Fruit fly (Drosophila melanogaster) whole organism, embryonic: ENCODE results near the gene mib1.

Source experiments
- Adf1 ChIP-seq: fragments of 200-800 bp; sonication (Bioruptor generic); IDR thresholded peaks from 2 replicates; pipeline ENCODE4 v1.3.6; 2022; ENCODE audit warnings: missing biosample characterization, missing genetic modification characterization
- Awh ChIP-seq: fragments of 200-800 bp; sonication (Bioruptor generic); IDR thresholded peaks from 2 replicates; pipeline ENCODE4, ENCODE4 v1.3.6; 2022; ENCODE audit warnings: missing biosample characterization, missing genetic modification characterization
- Blimp-1 ChIP-seq: fragments of 200-800 bp; sonication (Bioruptor generic); optimal IDR thresholded peaks from 3 replicates; lab custom pipeline; 2018; ENCODE audit warnings: missing biosample characterization, missing genetic modification characterization, mild to moderate bottlenecking, moderate library complexity, missing genetic modification reagents
- Bteb2 ChIP-seq: fragments of 200-800 bp; sonication (Bioruptor generic); optimal IDR thresholded peaks from 2 replicates; lab custom pipeline; 2016; ENCODE audit warnings: missing biosample characterization, missing genetic modification characterization
- CG12659 ChIP-seq: fragments of 200-800 bp; sonication (Bioruptor generic); optimal IDR thresholded peaks from 3 replicates; lab custom pipeline; 2017; ENCODE audit warnings: mild to moderate bottlenecking, missing biosample characterization, missing genetic modification reagents, missing genetic modification characterization
- CG13424 ChIP-seq: fragments of 200-800 bp; sonication (Bioruptor generic); optimal IDR thresholded peaks from 2 replicates; lab custom pipeline; 2019; ENCODE audit warnings: missing biosample characterization, mild to moderate bottlenecking, missing genetic modification characterization, moderate library complexity
- CG15011 ChIP-seq: fragments of 200-800 bp; sonication (Bioruptor generic); optimal IDR thresholded peaks from 3 replicates; lab custom pipeline; 2018; ENCODE audit warnings: missing biosample characterization, mild to moderate bottlenecking, missing genetic modification characterization
- CG1529 ChIP-seq: fragments of 200-800 bp; sonication (Bioruptor generic); optimal IDR thresholded peaks from 3 replicates; lab custom pipeline; 2018; ENCODE audit warnings: missing biosample characterization, missing genetic modification characterization
- CG15479 ChIP-seq: fragments of 200-800 bp; sonication (Bioruptor generic); optimal IDR thresholded peaks from 3 replicates; lab custom pipeline; 2019; ENCODE audit warnings: missing biosample characterization, mild to moderate bottlenecking, missing genetic modification characterization, moderate library complexity
- CG15696 ChIP-seq: fragments of 200-800 bp; sonication (Bioruptor generic); optimal IDR thresholded peaks from 2 replicates; lab custom pipeline; 2019; ENCODE audit warnings: missing biosample characterization, mild to moderate bottlenecking, missing genetic modification characterization, moderate library complexity
- CG1602 ChIP-seq: fragments of 200-800 bp; sonication (Bioruptor generic); optimal IDR thresholded peaks from 3 replicates; lab custom pipeline; 2016; ENCODE audit warnings: missing biosample characterization, missing genetic modification characterization
- CG17912 ChIP-seq: fragments of 200-800 bp; sonication (Bioruptor generic); optimal IDR thresholded peaks from 2 replicates; lab custom pipeline; 2018; ENCODE audit warnings: missing biosample characterization, mild to moderate bottlenecking, missing genetic modification characterization
- CG30020 ChIP-seq: fragments of 200-800 bp; optimal IDR thresholded peaks from 2 replicates; lab custom pipeline; 2019; ENCODE audit warnings: missing biosample characterization, mild to moderate bottlenecking, missing genetic modification characterization, moderate library complexity
- CG3281 ChIP-seq: fragments of 200-800 bp; sonication (Bioruptor generic); optimal IDR thresholded peaks from 3 replicates; lab custom pipeline; 2017; ENCODE audit warnings: missing biosample characterization, mild to moderate bottlenecking, missing genetic modification characterization
- CG33213 ChIP-seq: fragments of 200-800 bp; sonication (Bioruptor generic); optimal IDR thresholded peaks from 3 replicates; lab custom pipeline; 2016; ENCODE audit warnings: missing biosample characterization, missing genetic modification characterization
- CG42726 ChIP-seq: fragments of 200-800 bp; sonication (Bioruptor generic); IDR thresholded peaks from 2 replicates; pipeline ENCODE4 v1.3.6; 2022; ENCODE audit warnings: missing biosample characterization, missing genetic modification characterization; ENCODE audit not compliant: partially characterized antibody
- CG43689 ChIP-seq: fragments of 200-800 bp; sonication (Bioruptor generic); IDR thresholded peaks from 2 replicates; pipeline ENCODE4 v1.3.6; 2022; ENCODE audit warnings: missing biosample characterization, missing genetic modification characterization
- CG4424 ChIP-seq: fragments of 200-800 bp; sonication (Bioruptor generic); optimal IDR thresholded peaks from 3 replicates; lab custom pipeline; 2016; ENCODE audit warnings: missing biosample characterization, missing genetic modification characterization
- CG4617 ChIP-seq: fragments of 200-800 bp; sonication (Bioruptor generic); optimal IDR thresholded peaks from 3 replicates; lab custom pipeline; 2016; ENCODE audit warnings: missing biosample characterization, missing genetic modification characterization, borderline replicate concordance
- CG6272 ChIP-seq: fragments of 200-800 bp; sonication (Bioruptor generic); IDR thresholded peaks from 2 replicates; pipeline ENCODE4 v1.3.6; 2022; ENCODE audit warnings: missing biosample characterization, missing genetic modification characterization
- CG6689 ChIP-seq: fragments of 200-800 bp; sonication (Bioruptor generic); IDR thresholded peaks from 2 replicates; pipeline ENCODE4 v1.3.6; 2022; ENCODE audit warnings: missing biosample characterization, missing genetic modification characterization
- CG7928 ChIP-seq: fragments of 200-800 bp; sonication (Bioruptor generic); optimal IDR thresholded peaks from 2 replicates; lab custom pipeline; 2017; ENCODE audit warnings: missing biosample characterization, mild to moderate bottlenecking, missing genetic modification characterization
- CG8388 ChIP-seq: fragments of 200-800 bp; sonication (Bioruptor generic); optimal IDR thresholded peaks from 2 replicates; lab custom pipeline; 2019; ENCODE audit warnings: missing biosample characterization, mild to moderate bottlenecking, missing genetic modification characterization, moderate library complexity
- CG9215 ChIP-seq: fragments of 200-800 bp; sonication (Bioruptor generic); IDR thresholded peaks from 2 replicates; pipeline ENCODE4 v1.3.6; 2022; ENCODE audit warnings: missing biosample characterization, missing genetic modification characterization
- CkIIα-i1 ChIP-seq: fragments of 200-800 bp; sonication (Bioruptor generic); IDR thresholded peaks from 2 replicates; pipeline ENCODE4 v1.3.6; 2022; ENCODE audit warnings: missing biosample characterization, missing genetic modification characterization
- Fer1 ChIP-seq: fragments of 200-800 bp; sonication (Bioruptor generic); optimal IDR thresholded peaks from 2 replicates; lab custom pipeline; 2017; ENCODE audit warnings: missing biosample characterization, mild to moderate bottlenecking, missing genetic modification characterization
- Hr78 ChIP-seq, 2 experiments: fragments of 200-800 bp in 1 of 2; fragments of >200 bp in 1 of 2; sonication (Bioruptor generic) in 1 of 2; optimal IDR thresholded peaks; 2 replicates each; lab custom pipeline; 2017 to 2019; ENCODE audit warnings: missing biosample characterization in 2 of 2, missing genetic modification characterization in 2 of 2, mild to moderate bottlenecking in 1 of 2, moderate library complexity in 1 of 2
- Kr ChIP-seq: fragments of 200-800 bp; sonication (Bioruptor generic); optimal IDR thresholded peaks from 2 replicates; lab custom pipeline; 2017; ENCODE audit warnings: missing biosample characterization, mild to moderate bottlenecking, missing genetic modification characterization
- Mad ChIP-seq: fragments of 200-800 bp; sonication (Bioruptor generic); optimal IDR thresholded peaks from 2 replicates; lab custom pipeline; 2016; ENCODE audit warnings: missing biosample characterization, missing genetic modification characterization
- Med ChIP-seq: fragments of 200-800 bp; sonication (Bioruptor generic); peaks from one replicate; lab custom pipeline; 2016; ENCODE audit warnings: missing biosample characterization, missing genetic modification characterization, mild to moderate bottlenecking, inconsistent platforms, moderate library complexity
- Nf-YC ChIP-seq: fragments of 200-800 bp; optimal IDR thresholded peaks from 3 replicates; lab custom pipeline; 2019; ENCODE audit warnings: missing biosample characterization, mild to moderate bottlenecking, missing genetic modification characterization, moderate library complexity
- Ravus ChIP-seq: fragments of 200-800 bp; sonication (Bioruptor generic); IDR thresholded peaks from 2 replicates; pipeline ENCODE4 v1.3.6; 2022; ENCODE audit warnings: missing biosample characterization, missing genetic modification characterization
- Scr ChIP-seq: fragments of 200-800 bp; sonication (Bioruptor generic); IDR thresholded peaks from 2 replicates; pipeline ENCODE4 v1.3.6; 2022; ENCODE audit warnings: missing biosample characterization, missing genetic modification characterization; ENCODE audit not compliant: partially characterized antibody
- ash1 ChIP-seq: fragments of 200-800 bp; sonication (Bioruptor generic); optimal IDR thresholded peaks from 2 replicates; lab custom pipeline; 2018; ENCODE audit warnings: missing biosample characterization, mild to moderate bottlenecking, missing genetic modification characterization
- bab2 ChIP-seq: fragments of 200-800 bp; sonication (Bioruptor generic); optimal IDR thresholded peaks from 2 replicates; lab custom pipeline; 2016; ENCODE audit warnings: missing biosample characterization, missing genetic modification characterization
- disco-r ChIP-seq: fragments of 200-800 bp; sonication (Bioruptor generic); optimal IDR thresholded peaks from 2 replicates; lab custom pipeline; 2016; ENCODE audit warnings: missing biosample characterization, missing genetic modification characterization
- dysf ChIP-seq: fragments of 200-800 bp; sonication (Bioruptor generic); IDR thresholded peaks from 3 replicates; pipeline ENCODE4 v1.3.6; 2022; ENCODE audit warnings: missing biosample characterization, missing genetic modification characterization
- grau ChIP-seq: fragments of 200-800 bp; optimal IDR thresholded peaks from 3 replicates; lab custom pipeline; 2019; ENCODE audit warnings: missing biosample characterization, mild to moderate bottlenecking, missing genetic modification characterization, moderate library complexity
- jumu ChIP-seq: fragments of 200-800 bp; sonication (Bioruptor generic); optimal IDR thresholded peaks from 3 replicates; lab custom pipeline; 2016; ENCODE audit warnings: missing biosample characterization, missing genetic modification characterization
- kah ChIP-seq: fragments of 200-800 bp; sonication (Bioruptor generic); optimal IDR thresholded peaks from 2 replicates; lab custom pipeline; 2018; ENCODE audit warnings: missing biosample characterization, mild to moderate bottlenecking, missing genetic modification characterization
- kay ChIP-seq: fragments of 200-800 bp; sonication (Bioruptor generic); optimal IDR thresholded peaks from 2 replicates; lab custom pipeline; 2016; ENCODE audit warnings: missing biosample characterization, missing genetic modification characterization
- lab ChIP-seq: fragments of 200-800 bp; sonication (Bioruptor generic); optimal IDR thresholded peaks from 3 replicates; lab custom pipeline; 2017; ENCODE audit warnings: missing biosample characterization, missing genetic modification characterization, mild to moderate bottlenecking, moderate library complexity, missing genetic modification reagents
- mld ChIP-seq: fragments of 200-800 bp; sonication (Bioruptor generic); IDR thresholded peaks from 3 replicates; pipeline ENCODE4 v1.3.6; 2022; ENCODE audit warnings: missing biosample characterization, missing genetic modification characterization; ENCODE audit not compliant: partially characterized antibody
- odd ChIP-seq: fragments of 200-800 bp; sonication (Bioruptor generic); optimal IDR thresholded peaks from 2 replicates; lab custom pipeline; 2017; ENCODE audit warnings: missing biosample characterization, mild to moderate bottlenecking, missing genetic modification characterization
- onecut ChIP-seq: fragments of 200-800 bp; sonication (Bioruptor generic); IDR thresholded peaks from 2 replicates; pipeline ENCODE4 v1.3.6; 2022; ENCODE audit warnings: missing biosample characterization, missing genetic modification characterization
- tll ChIP-seq, 2 experiments: fragments of 200-800 bp in 1 of 2; fragments of >200 bp in 1 of 2; sonication (Bioruptor generic) in 1 of 2; optimal IDR thresholded peaks; 2 replicates each; lab custom pipeline; 2017 to 2019; ENCODE audit warnings: missing biosample characterization in 2 of 2, missing genetic modification characterization in 2 of 2, mild to moderate bottlenecking in 1 of 2, moderate library complexity in 1 of 2
- tna ChIP-seq: fragments of 200-800 bp; sonication (Bioruptor generic); IDR thresholded peaks from 2 replicates; pipeline ENCODE4 v1.3.6; 2022; ENCODE audit warnings: missing biosample characterization, missing genetic modification characterization; ENCODE audit not compliant: partially characterized antibody
- trem ChIP-seq: fragments of 200-800 bp; optimal IDR thresholded peaks from 3 replicates; lab custom pipeline; 2019; ENCODE audit warnings: missing biosample characterization, mild to moderate bottlenecking, missing genetic modification characterization, moderate library complexity
- yki ChIP-seq: fragments of >200 bp; optimal IDR thresholded peaks from 3 replicates; lab custom pipeline; 2018

mib1 gene

dm6 chr3L:16060806-16061600 lies 49.4 kb upstream of the mib1 start (continued):
- TF ChIP-seq CG6689 (GFP tag; lab: Robert Waterston, UW), result peak; percentile 53; the same call in 1 of the 2 replicates
- no peak for TF ChIP-seq CG15696 (tag; lab: Kevin White, UChicago)
- no peak for TF ChIP-seq CG42726 (GFP tag; lab: Robert Waterston, UW)
- no peak for TF ChIP-seq Adf1 (GFP tag; lab: Robert Waterston, UW)
- peak; percentile 46 for TF ChIP-seq kay (GFP tag; lab: Kevin White, UChicago)
- TF ChIP-seq CG15011 (GFP tag; lab: Kevin White, UChicago), result peak; percentile 34
- TF ChIP-seq tll (GFP tag; optimal IDR thresholded peaks at IDR 0.05; lab: Kevin White, UChicago), result no peak
- no peak for TF ChIP-seq mld (GFP tag; lab: Robert Waterston, UW)
- no peak for TF ChIP-seq yki (lab: Kevin White, UChicago)
- no peak for TF ChIP-seq Bteb2 (GFP tag; lab: Kevin White, UChicago)
- TF ChIP-seq Fer1 (GFP tag; lab: Kevin White, UChicago), result peak; percentile 26
- TF ChIP-seq ash1 (GFP tag; lab: Kevin White, UChicago), result no peak
- TF ChIP-seq CG3281 (GFP tag; lab: Kevin White, UChicago), result peak; percentile 66
- no peak for TF ChIP-seq Nf-YC
- TF ChIP-seq CG12659, result peak; percentile 70
- TF ChIP-seq CG9215, result no peak
- no peak for TF ChIP-seq Scr (GFP tag; lab: Robert Waterston, UW)
- no peak for TF ChIP-seq CG43689 (GFP tag; lab: Robert Waterston, UW)
- TF ChIP-seq dysf (GFP tag; lab: Robert Waterston, UW), result peak; percentile 46; the same call in 1 of the 3 replicates
- TF ChIP-seq lab (GFP tag; lab: Kevin White, UChicago), result peak; percentile 50
- TF ChIP-seq CG13424 (tag; lab: Kevin White, UChicago), result peak; percentile 56
- TF ChIP-seq Hr78 (GFP tag; optimal IDR thresholded peaks at IDR 0.05; lab: Kevin White, UChicago), result peak in 1 of 2 experiments; percentile 27
- peak; percentile 8 for TF ChIP-seq disco-r (GFP tag; lab: Kevin White, UChicago)
- peak; percentile 19 for TF ChIP-seq Med (GFP tag; lab: Kevin White, UChicago)
- TF ChIP-seq onecut (GFP tag; lab: Robert Waterston, UW), result no peak
- TF ChIP-seq Blimp-1 (GFP tag; lab: Kevin White, UChicago), result peak; percentile 64
- no peak for TF ChIP-seq jumu (GFP tag; lab: Kevin White, UChicago)
- no peak for TF ChIP-seq Awh (GFP tag; lab: Robert Waterston, UW)
- TF ChIP-seq CG1529 (GFP tag; lab: Kevin White, UChicago), result peak; percentile 28
- no peak for TF ChIP-seq CkIIα-i1 (GFP tag; lab: Robert Waterston, UW)
- TF ChIP-seq Ravus (GFP tag; lab: Robert Waterston, UW), result no peak
- TF ChIP-seq CG4617 (GFP tag; lab: Kevin White, UChicago), result no peak
- TF ChIP-seq CG7928, result no peak
- TF ChIP-seq trem (tag; lab: Kevin White, UChicago), result peak; percentile 20
- no peak for TF ChIP-seq tna (GFP tag; lab: Robert Waterston, UW)
- TF ChIP-seq CG4424 (GFP tag; lab: Kevin White, UChicago), result peak; percentile 55
- no peak for TF ChIP-seq CG15479 (GFP tag; lab: Kevin White, UChicago)
- TF ChIP-seq Kr (GFP tag; lab: Kevin White, UChicago), result no peak
- TF ChIP-seq Mad, result no peak
- TF ChIP-seq odd, result peak; percentile 54
- TF ChIP-seq grau (tag; lab: Kevin White, UChicago), result peak; percentile 81
- peak; percentile 32 for TF ChIP-seq CG1602
- TF ChIP-seq CG17912, result no peak
- no peak for TF ChIP-seq CG6272 (GFP tag; lab: Robert Waterston, UW)
- no peak for TF ChIP-seq kah
- TF ChIP-seq CG33213 (GFP tag; lab: Kevin White, UChicago), result no peak
- peak; percentile 27 for TF ChIP-seq bab2
- peak; percentile 50 for TF ChIP-seq CG8388 (GFP tag; lab: Kevin White, UChicago)
- TF ChIP-seq CG30020 (tag; lab: Kevin White, UChicago), result no peak
